Fruit fly (Drosophila melanogaster) whole organism: ENCODE data around the gene Jon65Ai.

Experiments
- CG8478 ChIP-seq: fragments of >200 bp; optimal IDR thresholded peaks from 2 replicates; lab custom pipeline; 2018; ENCODE audit warnings: inconsistent platforms
- Dll ChIP-seq: fragments of >200 bp; optimal IDR thresholded peaks from 2 replicates; lab custom pipeline; 2017
- pan ChIP-seq: fragments of >200 bp; optimal IDR thresholded peaks from 2 replicates; lab custom pipeline; 2017
- usp ChIP-seq: fragments of >200 bp; optimal IDR thresholded peaks from 2 replicates; lab custom pipeline; 2017; ENCODE audit warnings: missing biosample characterization, missing genetic modification characterization, mixed read lengths

DNA sequence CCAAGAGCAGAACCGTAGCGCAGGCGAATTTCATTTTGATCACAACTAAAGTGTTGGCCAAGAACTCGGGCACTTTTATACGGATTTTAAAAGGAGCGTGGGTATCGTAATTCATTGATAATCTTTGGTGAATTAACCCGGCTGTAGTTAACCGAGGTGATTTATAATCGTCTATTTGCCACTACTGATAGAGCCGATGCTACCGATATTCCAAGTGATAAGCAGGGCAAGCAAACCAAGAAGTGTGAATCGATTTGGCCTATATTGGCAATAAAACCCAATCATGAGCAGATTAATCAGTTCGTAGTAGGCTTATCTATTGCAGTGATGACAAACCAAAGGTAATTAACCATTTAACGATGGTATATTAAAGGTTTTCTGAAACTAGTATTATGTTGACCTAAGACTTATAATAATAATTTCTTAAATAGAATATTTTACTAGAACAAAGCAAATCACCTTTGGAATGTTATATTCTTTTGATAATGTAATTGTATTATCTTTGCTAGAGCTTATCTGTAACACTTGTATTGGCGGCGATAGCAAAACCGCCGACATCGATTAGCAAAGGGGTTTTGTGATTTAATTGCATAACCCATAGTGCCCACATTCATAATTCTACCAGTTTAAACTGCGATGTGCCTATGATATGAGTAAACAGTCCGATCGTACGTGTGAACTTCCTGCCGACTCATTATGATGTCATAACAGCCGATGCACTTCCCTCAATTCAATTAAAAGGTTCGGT is 8.8 kb upstream of the Jon65Ai start, which contains the start of gene CG10472:
- TF ChIP-seq usp (GFP tag; lab: Kevin White, UChicago) = no peak
- no peak for TF ChIP-seq pan
- TF ChIP-seq Dll = no peak
- no peak for TF ChIP-seq CG8478 (lab: Kevin White, UChicago)
